Worm (Caenorhabditis elegans) whole organism, L3 larva: ENCODE measurements around the gene ZK673.11.

ENCODE experiments used
- aly-2 ChIP-seq: fragments of 150-350 bp; optimal IDR thresholded peaks from 2 replicates; lab custom pipeline; 2014; ENCODE audit warnings: missing biosample characterization, missing genetic modification characterization
- elt-3 ChIP-seq, 3 experiments: fragments of 150-350 bp in 1 of 3; sonication (generic microtip) in 2 of 3; optimal IDR thresholded peaks; 2 replicates in 2 of 3; 4 replicates in 1 of 3; lab custom pipeline; 2014 to 2017; ENCODE audit warnings: missing biosample characterization in 3 of 3, missing genetic modification characterization in 3 of 3
- lin-39 ChIP-seq: fragments of 150-350 bp; optimal IDR thresholded peaks from 2 replicates; lab custom pipeline; 2018; ENCODE audit warnings: missing biosample characterization, missing genetic modification reagents, missing genetic modification characterization
- nhr-12 ChIP-seq: fragments of 150-350 bp; optimal IDR thresholded peaks from 2 replicates; lab custom pipeline; 2014; ENCODE audit warnings: missing biosample characterization, missing genetic modification characterization
- ztf-11 ChIP-seq: fragments of 150-350 bp; optimal IDR thresholded peaks from 2 replicates; lab custom pipeline; 2014; ENCODE audit warnings: missing biosample characterization, missing genetic modification characterization

ce11 chrII:10500674-10501073 lies 43.6 kb downstream of the ZK673.11 start:
- peak in 1 of 3 experiments; percentile 16 for TF ChIP-seq elt-3 (tag; optimal IDR thresholded peaks at IDR 0.05; lab: Kevin White, UChicago)
- TF ChIP-seq lin-39, result no peak
- TF ChIP-seq nhr-12, result no peak
- TF ChIP-seq aly-2 (tag; lab: Kevin White, UChicago), result no peak
- TF ChIP-seq ztf-11, result no peak
